Worm (Caenorhabditis elegans) whole organism, young adult: ENCODE measurements around the gene nspb-2.

ENCODE experiments used
- ama-1 ChIP-seq, 3 experiments: fragments of 150-350 bp in 1 of 3; sonication (generic microtip) in 2 of 3; optimal IDR thresholded peaks; 2 replicates each; lab custom pipeline; 2014 to 2018; ENCODE audit warnings: missing biosample characterization in 2 of 3, missing genetic modification characterization in 2 of 3, missing genetic modification reagents in 2 of 3
- cebp-1 ChIP-seq, 2 experiments: fragments of 200-800 bp in 1 of 2; sonication (Bioruptor generic) in 1 of 2; sonication (generic microtip) in 1 of 2; IDR thresholded peaks in 1 of 2; optimal IDR thresholded peaks in 1 of 2; 2 replicates each; pipeline versions ENCODE4 v1.3.6 to Lab custom; 2017 to 2022; ENCODE audit warnings: missing compliant biosample characterization in 2 of 2, missing genetic modification characterization in 2 of 2, mild to moderate bottlenecking in 1 of 2, missing genetic modification reagents in 1 of 2, moderate library complexity in 1 of 2
- hmg-1.2 ChIP-seq: fragments of 200-800 bp; sonication (Bioruptor generic); IDR thresholded peaks from 2 replicates; pipeline ENCODE4 v1.3.6; 2022; ENCODE audit warnings: missing genetic modification reagents, missing genetic modification characterization, missing compliant biosample characterization
- rpc-1 ChIP-seq, 2 experiments: fragments of 150-350 bp in 1 of 2; sonication (generic microtip) in 1 of 2; optimal IDR thresholded peaks; 2 replicates each; lab custom pipeline; 2014 to 2018; ENCODE audit warnings: missing biosample characterization in 1 of 2, missing genetic modification characterization in 1 of 2, missing genetic modification reagents in 1 of 2, missing genotype in 1 of 2
- somi-1 ChIP-seq: fragments of 200-800 bp; sonication (Bioruptor generic); optimal IDR thresholded peaks from 2 replicates; lab custom pipeline; 2018; ENCODE audit warnings: mild to moderate bottlenecking, missing genetic modification characterization, missing compliant biosample characterization
- ztf-22 ChIP-seq: fragments of 200-800 bp; sonication (Bioruptor generic); optimal IDR thresholded peaks from 2 replicates; lab custom pipeline; 2018; ENCODE audit warnings: mild to moderate bottlenecking, missing genetic modification characterization, moderate library complexity, missing compliant biosample characterization
- ztf-28 ChIP-seq: fragments of 200-800 bp; sonication (Bioruptor generic); IDR thresholded peaks from 2 replicates; pipeline ENCODE4 v1.3.6; 2022; ENCODE audit warnings: missing genetic modification reagents, missing genetic modification characterization, missing compliant biosample characterization
- ztf-3 ChIP-seq: fragments of 200-800 bp; sonication (Bioruptor generic); optimal IDR thresholded peaks from 2 replicates; lab custom pipeline; 2018; ENCODE audit warnings: mild to moderate bottlenecking, missing genetic modification characterization, missing compliant biosample characterization

DNA sequence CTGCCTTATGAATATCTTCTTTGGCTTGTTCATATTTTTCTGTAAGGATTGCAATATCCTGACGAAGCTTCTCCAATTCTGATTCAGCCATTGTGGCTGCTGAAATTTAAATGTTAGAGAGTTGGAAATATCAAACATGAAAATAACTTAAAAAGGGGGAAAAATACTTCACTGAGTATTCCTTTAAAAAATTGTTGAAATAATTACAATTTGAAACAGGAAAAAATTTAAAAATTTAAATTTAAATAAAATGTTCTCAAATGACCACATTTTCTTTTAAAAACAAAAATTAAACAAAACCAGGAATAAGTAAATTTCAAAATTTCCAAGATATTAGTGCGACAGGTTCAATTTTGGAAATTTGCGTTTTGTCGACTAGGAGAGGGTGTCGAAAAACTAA is 19.3 kb upstream of the nspb-2 start, which contains the start of gene bicd-1:
- TF ChIP-seq hmg-1.2 (no peak), cebp-1 (GFP tag; IDR thresholded peaks at IDR 0.05; lab: Robert Waterston, UW) (no peak), cebp-1 (tag; optimal IDR thresholded peaks at IDR 0.05; lab: Kevin White, UChicago) (no peak), ztf-22 (no peak), rpc-1 (optimal IDR thresholded peaks at IDR 0.05; lab: Kevin White, UChicago) (no peak), rpc-1 (tag; optimal IDR thresholded peaks at IDR 0.05; lab: Kevin White, UChicago) (no peak), somi-1 (GFP tag; lab: Kevin White, UChicago) (no peak), ama-1 (optimal IDR thresholded peaks at IDR 0.05; lab: Kevin White, UChicago) (no peak), ama-1 (GFP tag; optimal IDR thresholded peaks at IDR 0.05; lab: Kevin White, UChicago) (no peak), ztf-3 (GFP tag; lab: Kevin White, UChicago) (no peak), ztf-28 (GFP tag; lab: Robert Waterston, UW) (no peak)
